Worm (Caenorhabditis elegans) whole organism, L2 larva: Measurements from ENCODE around the gene Y56A3A.7.

Experiments
- F13H6.1 ChIP-seq: sonication (generic microtip); optimal IDR thresholded peaks from 2 replicates; lab custom pipeline; 2016; ENCODE audit warnings: missing genetic modification characterization, missing compliant biosample characterization
- ceh-82 ChIP-seq: fragments of 150-350 bp; optimal IDR thresholded peaks from 2 replicates; lab custom pipeline; 2014; ENCODE audit warnings: missing biosample characterization, missing genetic modification characterization
- lin-39 ChIP-seq: fragments of 150-350 bp; optimal IDR thresholded peaks from 2 replicates; lab custom pipeline; 2014; ENCODE audit warnings: missing biosample characterization, missing genetic modification reagents, missing genetic modification characterization
- lsy-2 ChIP-seq, 2 experiments: fragments of 150-350 bp in 1 of 2; sonication (generic microtip) in 1 of 2; optimal IDR thresholded peaks; 2 replicates each; lab custom pipeline; 2014 to 2017; ENCODE audit warnings: missing biosample characterization in 2 of 2, missing genetic modification characterization in 2 of 2
- mbf-1 ChIP-seq: sonication (generic microtip); optimal IDR thresholded peaks from 2 replicates; lab custom pipeline; 2017; ENCODE audit warnings: missing biosample characterization, missing genetic modification characterization
- mdl-1 ChIP-seq, 2 experiments: fragments of 150-350 bp in 1 of 2; sonication (generic microtip) in 1 of 2; optimal IDR thresholded peaks; 2 replicates each; lab custom pipeline; 2017; ENCODE audit warnings: missing biosample characterization in 2 of 2, missing genetic modification characterization in 2 of 2
- nhr-11 ChIP-seq: fragments of 150-350 bp; optimal IDR thresholded peaks from 2 replicates; lab custom pipeline; 2014; ENCODE audit warnings: missing biosample characterization, missing genetic modification characterization
- nhr-237 ChIP-seq: fragments of 150-350 bp; optimal IDR thresholded peaks from 2 replicates; lab custom pipeline; 2014; ENCODE audit warnings: missing biosample characterization, missing genetic modification characterization
- unc-39 ChIP-seq: fragments of 150-350 bp; optimal IDR thresholded peaks from 2 replicates; lab custom pipeline; 2014; ENCODE audit warnings: missing biosample characterization, missing genetic modification characterization

ce11 chrIII:11917525-11917924 lies 29.3 kb downstream of the Y56A3A.7 start:
- TF ChIP-seq lin-39 (tag; lab: Kevin White, UChicago) = no peak
- TF ChIP-seq ceh-82 = no peak
- no peak for TF ChIP-seq F13H6.1 (tag; lab: Kevin White, UChicago)
- no peak for TF ChIP-seq nhr-11 (tag; lab: Kevin White, UChicago)
- TF ChIP-seq mbf-1 = no peak
- TF ChIP-seq nhr-237 (tag; lab: Kevin White, UChicago) = no peak
- TF ChIP-seq lsy-2 (tag; optimal IDR thresholded peaks at IDR 0.05; lab: Kevin White, UChicago) = no peak
- no peak for TF ChIP-seq unc-39 (tag; lab: Kevin White, UChicago)
- TF ChIP-seq mdl-1 (tag; optimal IDR thresholded peaks at IDR 0.05; lab: Kevin White, UChicago) = no peak
